Worm (Caenorhabditis elegans) whole organism, L2 larva: ENCODE results near the gene M03F8.5.

Experiments used
- C34F6.9 ChIP-seq: fragments of 150-350 bp; optimal IDR thresholded peaks from 2 replicates; lab custom pipeline; 2014; ENCODE audit warnings: missing biosample characterization, missing genetic modification characterization
- F13H6.1 ChIP-seq: sonication (generic microtip); optimal IDR thresholded peaks from 2 replicates; lab custom pipeline; 2016; ENCODE audit warnings: missing genetic modification characterization, missing compliant biosample characterization
- Y55F3AM.14 ChIP-seq: fragments of 200-800 bp; sonication (Bioruptor generic); optimal IDR thresholded peaks from 2 replicates; lab custom pipeline; 2018; ENCODE audit warnings: mild to moderate bottlenecking, missing genetic modification characterization, missing compliant biosample characterization
- ZK546.5 ChIP-seq: sonication (generic microtip); optimal IDR thresholded peaks from 2 replicates; lab custom pipeline; 2017; ENCODE audit warnings: missing biosample characterization, missing genetic modification characterization
- alr-1 ChIP-seq: fragments of 150-350 bp; optimal IDR thresholded peaks from 2 replicates; lab custom pipeline; 2014; ENCODE audit warnings: missing biosample characterization, missing genetic modification characterization
- aly-2 ChIP-seq: fragments of 150-350 bp; optimal IDR thresholded peaks from 2 replicates; lab custom pipeline; 2014; ENCODE audit warnings: missing biosample characterization, missing genetic modification characterization
- ama-1 ChIP-seq: fragments of 150-350 bp; optimal IDR thresholded peaks from 2 replicates; lab custom pipeline; 2018; ENCODE audit warnings: inconsistent platforms
- blmp-1 ChIP-seq: sonication (generic microtip); optimal IDR thresholded peaks from 2 replicates; lab custom pipeline; 2017; ENCODE audit warnings: missing genetic modification characterization, mild to moderate bottlenecking, missing compliant biosample characterization, antibody characterized with exemption, moderate library complexity; ENCODE audit not compliant: insufficient read depth
- ceh-82 ChIP-seq: fragments of 150-350 bp; optimal IDR thresholded peaks from 2 replicates; lab custom pipeline; 2014; ENCODE audit warnings: missing biosample characterization, missing genetic modification characterization
- crh-2 ChIP-seq: sonication (generic microtip); optimal IDR thresholded peaks from 2 replicates; lab custom pipeline; 2017; ENCODE audit warnings: missing biosample characterization, missing genetic modification characterization
- dmd-4 ChIP-seq: sonication (generic microtip); optimal IDR thresholded peaks from 2 replicates; lab custom pipeline; 2017; ENCODE audit warnings: missing biosample characterization, missing genetic modification characterization
- elt-3 ChIP-seq: sonication (generic microtip); optimal IDR thresholded peaks from 2 replicates; lab custom pipeline; 2017; ENCODE audit warnings: missing biosample characterization, missing genetic modification characterization
- fos-1 ChIP-seq: fragments of 150-350 bp; optimal IDR thresholded peaks from 2 replicates; lab custom pipeline; 2014; ENCODE audit warnings: missing biosample characterization, missing genetic modification characterization
- lin-11 ChIP-seq: fragments of 150-350 bp; sonication (generic microtip); optimal IDR thresholded peaks from 2 replicates; lab custom pipeline; 2014; ENCODE audit warnings: missing biosample characterization, missing genetic modification characterization, inconsistent platforms, mixed read lengths
- lin-39 ChIP-seq: fragments of 150-350 bp; optimal IDR thresholded peaks from 2 replicates; lab custom pipeline; 2014; ENCODE audit warnings: missing biosample characterization, missing genetic modification reagents, missing genetic modification characterization
- lsy-2 ChIP-seq, 2 experiments: fragments of 150-350 bp in 1 of 2; sonication (generic microtip) in 1 of 2; optimal IDR thresholded peaks; 2 replicates each; lab custom pipeline; 2014 to 2017; ENCODE audit warnings: missing biosample characterization in 2 of 2, missing genetic modification characterization in 2 of 2
- mbf-1 ChIP-seq: sonication (generic microtip); optimal IDR thresholded peaks from 2 replicates; lab custom pipeline; 2017; ENCODE audit warnings: missing biosample characterization, missing genetic modification characterization
- mdl-1 ChIP-seq, 2 experiments: fragments of 150-350 bp in 1 of 2; sonication (generic microtip) in 1 of 2; optimal IDR thresholded peaks; 2 replicates each; lab custom pipeline; 2017; ENCODE audit warnings: missing biosample characterization in 2 of 2, missing genetic modification characterization in 2 of 2
- nhr-10 ChIP-seq: sonication (generic microtip); optimal IDR thresholded peaks from 2 replicates; lab custom pipeline; 2017; ENCODE audit warnings: missing biosample characterization, missing genetic modification characterization
- nhr-12 ChIP-seq: fragments of 150-350 bp; optimal IDR thresholded peaks from 2 replicates; lab custom pipeline; 2014; ENCODE audit warnings: missing biosample characterization, missing genetic modification characterization
- nhr-129 ChIP-seq: fragments of 150-350 bp; optimal IDR thresholded peaks from 2 replicates; lab custom pipeline; 2014; ENCODE audit warnings: missing biosample characterization, missing genetic modification characterization
- nhr-21 ChIP-seq: fragments of 150-350 bp; optimal IDR thresholded peaks from 2 replicates; lab custom pipeline; 2014; ENCODE audit warnings: missing biosample characterization, missing genetic modification characterization
- nhr-23 ChIP-seq: fragments of 150-350 bp; optimal IDR thresholded peaks from 2 replicates; lab custom pipeline; 2014; ENCODE audit warnings: missing biosample characterization, missing genetic modification reagents, missing genetic modification characterization
- nhr-237 ChIP-seq: fragments of 150-350 bp; optimal IDR thresholded peaks from 2 replicates; lab custom pipeline; 2014; ENCODE audit warnings: missing biosample characterization, missing genetic modification characterization
- nhr-25 ChIP-seq: fragments of 150-350 bp; sonication (generic microtip); optimal IDR thresholded peaks from 3 replicates; lab custom pipeline; 2014; ENCODE audit warnings: missing biosample characterization, missing genetic modification characterization
- peb-1 ChIP-seq: fragments of 150-350 bp; optimal IDR thresholded peaks from 2 replicates; lab custom pipeline; 2014; ENCODE audit warnings: missing biosample characterization, missing genetic modification characterization
- sem-4 ChIP-seq: fragments of 150-350 bp; optimal IDR thresholded peaks from 2 replicates; lab custom pipeline; 2014; ENCODE audit warnings: missing biosample characterization, missing genetic modification reagents, missing genetic modification characterization
- skn-1 ChIP-seq: sonication (generic microtip); optimal IDR thresholded peaks from 2 replicates; lab custom pipeline; 2017; ENCODE audit warnings: missing biosample characterization, missing genetic modification characterization
- sma-3 ChIP-seq: sonication (generic microtip); optimal IDR thresholded peaks from 2 replicates; lab custom pipeline; 2016; ENCODE audit warnings: missing genetic modification reagents, missing genetic modification characterization, missing compliant biosample characterization
- sma-9 ChIP-seq, 2 experiments: fragments of 150-350 bp in 1 of 2; sonication (generic microtip) in 1 of 2; optimal IDR thresholded peaks; 2 replicates each; lab custom pipeline; 2014 to 2016; ENCODE audit warnings: missing genetic modification characterization in 2 of 2, mild to moderate bottlenecking in 1 of 2, missing biosample characterization in 1 of 2, missing compliant biosample characterization in 1 of 2, missing genetic modification reagents in 1 of 2, moderate library complexity in 1 of 2
- snpc-4 ChIP-seq: fragments of 150-350 bp; optimal IDR thresholded peaks from 2 replicates; lab custom pipeline; 2014; ENCODE audit warnings: missing biosample characterization, missing genetic modification characterization
- unc-39 ChIP-seq: fragments of 150-350 bp; optimal IDR thresholded peaks from 2 replicates; lab custom pipeline; 2014; ENCODE audit warnings: missing biosample characterization, missing genetic modification characterization
- unc-62 ChIP-seq: fragments of 150-350 bp; optimal IDR thresholded peaks from 2 replicates; lab custom pipeline; 2014; ENCODE audit warnings: missing biosample characterization, missing genetic modification reagents, missing genetic modification characterization
- ztf-1 ChIP-seq: fragments of 200-800 bp; sonication (Bioruptor generic); conservative IDR thresholded peaks from 2 replicates; pipeline ENCODE4 v1.3.6; 2022; ENCODE audit warnings: missing genetic modification characterization, missing compliant biosample characterization
- ztf-11 ChIP-seq: sonication (generic microtip); optimal IDR thresholded peaks from 2 replicates; lab custom pipeline; 2017; ENCODE audit warnings: missing biosample characterization, missing genetic modification characterization
- ztf-4 ChIP-seq: fragments of 150-350 bp; optimal IDR thresholded peaks from 2 replicates; lab custom pipeline; 2014; ENCODE audit warnings: missing biosample characterization, missing genetic modification characterization

M03F8.5 gene

ce11 chrV:5901833-5902232 lies 34.8 kb downstream of the M03F8.5 start, which contains the start of gene C04E6.5:
TSS of gene C04E6.5 (plus strand) at chrV:5902133.
- TF ChIP-seq unc-39 (tag; lab: Kevin White, UChicago) = no peak
- TF ChIP-seq sma-3 (GFP tag; lab: Kevin White, UChicago) = no peak
- TF ChIP-seq mdl-1 (tag; optimal IDR thresholded peaks at IDR 0.05; lab: Kevin White, UChicago) = no peak
- TF ChIP-seq nhr-237 (tag; lab: Kevin White, UChicago) = no peak
- TF ChIP-seq nhr-12 (tag; lab: Kevin White, UChicago) = no peak
- no peak for TF ChIP-seq lin-11 (tag; lab: Kevin White, UChicago)
- no peak for TF ChIP-seq nhr-21 (tag; lab: Kevin White, UChicago)
- no peak for TF ChIP-seq alr-1
- no peak for TF ChIP-seq crh-2 (tag; lab: Kevin White, UChicago)

ce11 chrV:5899940-5900339 lies 36.7 kb downstream of the M03F8.5 start, which contains the start of gene srd-16:
TSS of gene srd-16 (minus strand) at chrV:5900040.
- TF ChIP-seq fos-1 (tag; lab: Kevin White, UChicago) (no peak), ztf-11 (no peak), skn-1 (tag; lab: Kevin White, UChicago) (no peak), crh-2 (tag; lab: Kevin White, UChicago) (no peak), alr-1 (no peak), peb-1 (tag; lab: Kevin White, UChicago) (no peak), nhr-129 (tag; lab: Kevin White, UChicago) (no peak), ceh-82 (no peak), mbf-1 (tag; lab: Kevin White, UChicago) (no peak), aly-2 (tag; lab: Kevin White, UChicago) (no peak), nhr-237 (tag; lab: Kevin White, UChicago) (no peak), nhr-25 (no peak), lsy-2 (tag; optimal IDR thresholded peaks at IDR 0.05; lab: Kevin White, UChicago) (no peak), ZK546.5 (no peak), C34F6.9 (tag; lab: Kevin White, UChicago) (no peak), F13H6.1 (tag; lab: Kevin White, UChicago) (no peak)
- TF ChIP-seq, all 48 proteins: peak for 0

- TF ChIP-seq Y55F3AM.14 (GFP tag; lab: Kevin White, UChicago) (no peak), sem-4 (tag; lab: Kevin White, UChicago) (no peak), sma-3 (GFP tag; lab: Kevin White, UChicago) (no peak), ztf-11 (no peak), lin-39 (tag; lab: Kevin White, UChicago) (no peak), blmp-1 (tag; lab: Kevin White, UChicago) (no peak), nhr-10 (no peak), aly-2 (tag; lab: Kevin White, UChicago) (no peak), dmd-4 (tag; lab: Kevin White, UChicago) (no peak), nhr-23 (tag; lab: Kevin White, UChicago) (no peak), nhr-12 (tag; lab: Kevin White, UChicago) (no peak), ZK546.5 (no peak), mdl-1 (tag; optimal IDR thresholded peaks at IDR 0.05; lab: Kevin White, UChicago) (no peak), nhr-25 (no peak)
- TF ChIP-seq, all 48 proteins: peak for 0
Observed at ce11 chrV:5895021-5895420, 41.6 kb downstream of the M03F8.5 start, which contains the start of gene grd-9. TSS of gene grd-9 (plus strand) at chrV:5895321.

- TF ChIP-seq C34F6.9 (tag; lab: Kevin White, UChicago) = no peak
- no peak for TF ChIP-seq aly-2 (tag; lab: Kevin White, UChicago)
- TF ChIP-seq snpc-4 (tag; lab: Kevin White, UChicago) = no peak
- no peak for TF ChIP-seq ztf-1 (GFP tag; lab: Robert Waterston, UW)
- no peak for TF ChIP-seq mbf-1 (tag; lab: Kevin White, UChicago)
- no peak for TF ChIP-seq elt-3
- TF ChIP-seq unc-39 (tag; lab: Kevin White, UChicago) = no peak
- TF ChIP-seq lsy-2 (tag; optimal IDR thresholded peaks at IDR 0.05; lab: Kevin White, UChicago) = no peak
- TF ChIP-seq ceh-82 = no peak
- TF ChIP-seq ama-1 (lab: Kevin White, UChicago) = no peak
- no peak for TF ChIP-seq ZK546.5
- no peak for TF ChIP-seq ztf-4
Observed at ce11 chrV:5893015-5893414, 43.6 kb downstream of the M03F8.5 start, which contains the start of gene C04E6.7. TSS of gene C04E6.7 (plus strand) at chrV:5893315.

DNA sequence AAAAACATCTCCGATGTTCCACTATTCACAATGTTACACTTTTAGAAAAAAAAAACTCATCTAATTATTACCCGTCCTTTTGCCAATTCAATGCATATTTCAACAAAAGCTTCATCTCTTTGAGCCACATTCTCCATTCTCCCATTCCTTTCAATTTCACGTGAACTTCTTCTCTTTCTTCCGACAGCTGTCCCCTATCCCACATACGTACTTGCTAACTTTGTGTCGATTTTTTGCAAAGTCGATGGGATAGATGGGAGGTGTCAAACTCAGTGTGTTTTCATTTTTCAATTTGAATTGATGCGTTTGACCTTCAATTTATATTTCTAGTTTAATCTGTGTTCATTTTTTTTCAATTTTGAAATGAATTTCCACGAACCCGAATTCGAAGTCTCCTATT lies 45.4 kb downstream of the M03F8.5 start:
- peak; percentile 6 for TF ChIP-seq sma-9 (GFP tag; optimal IDR thresholded peaks at IDR 0.05; lab: Kevin White, UChicago)
- no peak for TF ChIP-seq sma-9 (tag; optimal IDR thresholded peaks at IDR 0.05; lab: Kevin White, UChicago)
- no peak for TF ChIP-seq unc-62 (GFP tag; lab: Kevin White, UChicago)
